Fruit fly (Drosophila melanogaster): ENCODE data around the gene Trs20.
A peak's percentile ranks its signal among the peaks of the same experiment; 100 is the strongest.

- TF ChIP-seq ovo (GFP tag; optimal IDR thresholded peaks at IDR 0.05) (no peak), kay (GFP tag; ENCODE audit: borderline replicate concordance) (no peak), CG14711 (tag; optimal IDR thresholded peaks at IDR 0.05) (peak; percentile 20), cic (GFP tag; optimal IDR thresholded peaks at IDR 0.05) (no peak), CG5204 (GFP tag; optimal IDR thresholded peaks at IDR 0.05) (peak; percentile 28), CG7045 (GFP tag; optimal IDR thresholded peaks at IDR 0.05) (peak; percentile 57), bab1 (GFP tag; optimal IDR thresholded peaks at IDR 0.05) (no peak)
Observed at dm6 chr3L:16161847-16162556, 30.6 kb upstream of the Trs20 start.
